Worm (Caenorhabditis elegans) whole organism, late embryonic: Measurements from ENCODE around the gene C28H8.2.

Experiments used
- ceh-2 ChIP-seq: sonication (generic microtip); optimal IDR thresholded peaks from 2 replicates; lab custom pipeline; 2016; ENCODE audit warnings: missing genotype, missing genetic modification characterization, missing compliant biosample characterization
- dmd-4 ChIP-seq: sonication (generic microtip); optimal IDR thresholded peaks from 2 replicates; lab custom pipeline; 2016; ENCODE audit warnings: borderline replicate concordance, missing genetic modification characterization, missing compliant biosample characterization
- hlh-13 ChIP-seq: fragments of 200-800 bp; sonication (Bioruptor generic); optimal IDR thresholded peaks from 2 replicates; lab custom pipeline; 2018; ENCODE audit warnings: mild to moderate bottlenecking, missing genetic modification characterization, missing compliant biosample characterization
- nhr-11 ChIP-seq: fragments of 150-350 bp; optimal IDR thresholded peaks from 2 replicates; lab custom pipeline; 2014; ENCODE audit warnings: missing biosample characterization, missing genetic modification characterization
- pha-4 ChIP-seq: fragments of 150-350 bp; optimal IDR thresholded peaks from 2 replicates; lab custom pipeline; 2018; ENCODE audit warnings: missing biosample characterization, missing genetic modification reagents, missing genetic modification characterization

DNA sequence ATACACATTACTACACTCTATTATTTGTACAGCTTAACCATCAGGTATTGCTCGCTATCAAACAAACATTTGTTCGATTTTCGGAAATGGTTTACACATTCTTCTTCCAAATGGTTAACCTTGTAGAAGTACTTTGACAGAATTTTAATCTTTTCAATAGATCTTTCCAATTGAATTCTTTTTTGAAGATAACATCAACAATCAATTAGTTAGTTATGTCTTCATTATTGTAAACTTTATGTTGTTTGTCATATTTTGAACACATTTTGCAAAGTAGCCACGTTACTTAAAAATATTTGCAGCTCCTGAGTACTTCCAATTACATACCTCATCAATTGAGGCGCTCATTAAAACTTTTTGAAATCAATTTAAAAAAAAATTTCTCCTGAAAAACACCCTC is 45.2 kb downstream of the C28H8.2 start:
- TF ChIP-seq pha-4 (tag; lab: Kevin White, UChicago) (no peak), ceh-2 (tag; lab: Kevin White, UChicago) (no peak), hlh-13 (GFP tag; lab: Kevin White, UChicago) (no peak), dmd-4 (tag; lab: Kevin White, UChicago) (no peak), nhr-11 (tag; lab: Kevin White, UChicago) (no peak)
